Worm (Caenorhabditis elegans): Measurements from ENCODE around the gene nca-2.

- TF ChIP-seq K12H6.12 (tag; optimal IDR thresholded peaks at IDR 0.05): no peak
- no peak for TF ChIP-seq Y56A3A.18 (GFP tag; IDR thresholded peaks at IDR 0.05)
- no peak for TF ChIP-seq madf-6 (GFP tag; IDR thresholded peaks at IDR 0.05)
- TF ChIP-seq xnd-1 (tag; optimal IDR thresholded peaks at IDR 0.05): no peak
- no peak for TF ChIP-seq somi-1 (GFP tag; optimal IDR thresholded peaks at IDR 0.05)
- TF ChIP-seq Y67H2A.10 (GFP tag; conservative IDR thresholded peaks at IDR 0.05): no peak
Observed at ce11 chrIII:4951824-4952223, 13.5 kb upstream of the nca-2 start, which contains the start of gene flh-2.
